Worm (Caenorhabditis elegans): ENCODE data around the gene nhr-3.

nhr-3 gene

DNA sequence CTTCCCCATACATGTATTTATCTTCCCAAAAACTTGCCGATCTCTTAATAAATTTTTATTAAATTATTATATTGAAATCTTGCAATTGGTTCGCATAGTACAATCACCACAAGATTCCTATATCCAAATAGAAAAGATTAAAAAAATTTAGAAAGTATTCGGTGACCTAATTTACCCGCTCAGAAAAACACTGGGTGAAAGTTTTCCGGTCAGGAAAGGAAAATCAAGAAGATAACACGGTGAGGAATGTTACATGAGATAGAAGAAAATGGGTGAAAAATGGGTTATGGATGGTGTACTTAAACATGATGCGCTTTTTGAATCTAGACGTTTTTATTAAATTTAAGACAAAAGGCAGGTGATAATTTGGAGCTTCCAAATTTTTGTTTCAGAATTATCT, 22.5 kb downstream of the nhr-3 start:
- TF ChIP-seq efl-3 (GFP tag; optimal IDR thresholded peaks at IDR 0.05) (no peak), elt-3 (tag; optimal IDR thresholded peaks at IDR 0.05) (peak in 1 of 6 experiments; percentile 17), blmp-1 (tag; optimal IDR thresholded peaks at IDR 0.05) (peak; percentile 99), nhr-77 (tag; optimal IDR thresholded peaks at IDR 0.05) (no peak)

DNA sequence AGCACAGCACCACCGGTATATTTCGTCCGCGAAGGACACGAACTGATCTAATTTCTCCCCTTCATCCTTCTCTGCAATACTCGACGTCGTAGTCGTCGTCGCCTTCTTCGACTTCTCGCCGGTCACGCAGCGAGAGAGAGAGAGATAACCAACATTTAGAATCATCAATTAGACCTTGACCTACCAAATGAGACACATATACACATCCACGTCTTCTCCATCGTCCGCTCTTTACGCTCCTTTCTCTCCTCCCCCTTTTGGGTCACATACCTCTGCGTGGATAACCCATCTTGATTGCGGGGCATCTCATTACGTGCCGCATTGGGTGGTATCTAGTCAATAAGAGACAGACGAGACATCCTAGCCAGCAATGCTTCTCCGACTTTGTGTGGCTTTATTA, 23.1 kb downstream of the nhr-3 start, which contains the start of gene sym-1:
sym-1 (plus strand) TSS at position 194 of the 400 bp plus-strand sequence.
- TF ChIP-seq elt-3 (tag; optimal IDR thresholded peaks at IDR 0.05) (peak in 1 of 6 experiments; percentile 15), ceh-8 (GFP tag; optimal IDR thresholded peaks at IDR 0.05) (no peak), mep-1 (tag; optimal IDR thresholded peaks at IDR 0.05) (peak; percentile 32), nhr-85 (tag) (peak; percentile 72), lin-14 (GFP tag; optimal IDR thresholded peaks at IDR 0.05) (peak; percentile 39), blmp-1 (tag; optimal IDR thresholded peaks at IDR 0.05) (peak; percentile 91)

DNA sequence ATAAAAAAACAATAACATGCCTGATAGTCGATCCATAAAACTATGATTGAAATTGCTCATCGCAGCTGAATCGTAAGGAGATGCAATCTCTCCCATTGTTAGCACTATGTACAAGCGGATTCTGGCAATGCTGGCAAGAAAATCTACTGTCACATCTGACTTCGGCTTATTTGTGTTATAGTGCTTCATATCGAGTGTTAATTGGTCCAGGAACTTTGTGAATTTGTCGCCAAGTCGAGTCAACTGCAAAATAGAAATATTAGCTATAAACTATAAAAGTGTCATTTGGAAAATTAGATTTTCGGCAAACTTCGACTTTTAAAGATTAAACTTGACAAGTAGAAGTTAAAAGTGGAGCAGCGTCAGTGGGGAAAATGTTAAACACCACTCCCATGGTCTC, 26.0 kb downstream of the nhr-3 start:
- TF ChIP-seq fkh-4 (tag; optimal IDR thresholded peaks at IDR 0.05; ENCODE audit: borderline replicate concordance) (no peak), unc-130 (tag; optimal IDR thresholded peaks at IDR 0.05) (no peak), xbp-1 (tag; optimal IDR thresholded peaks at IDR 0.05) (no peak), lir-3 (tag; optimal IDR thresholded peaks at IDR 0.05; ENCODE audit: poor library complexity) (no peak), aha-1 (tag; optimal IDR thresholded peaks at IDR 0.05) (no peak), ztf-11 (tag; optimal IDR thresholded peaks at IDR 0.05) (no peak), mdl-1 (tag; optimal IDR thresholded peaks at IDR 0.05) (no peak), jun-1 (tag; optimal IDR thresholded peaks at IDR 0.05) (no peak), nhr-20 (tag; optimal IDR thresholded peaks at IDR 0.05) (no peak)

- TF ChIP-seq fkh-10 (GFP tag; optimal IDR thresholded peaks at IDR 0.05): no peak
- peak in 1 of 2 experiments; percentile 21 for TF ChIP-seq lin-35 (GFP tag; optimal IDR thresholded peaks at IDR 0.05)
- TF ChIP-seq C04F5.9 (tag; optimal IDR thresholded peaks at IDR 0.05): no peak
- no peak for TF ChIP-seq ztf-4 (tag; optimal IDR thresholded peaks at IDR 0.05)
- TF ChIP-seq nhr-19 (GFP tag; conservative IDR thresholded peaks at IDR 0.05): no peak
- peak; percentile 2 for TF ChIP-seq swsn-7 (tag; optimal IDR thresholded peaks at IDR 0.05)
- peak; percentile 0 for TF ChIP-seq xbp-1 (tag; optimal IDR thresholded peaks at IDR 0.05)
- TF ChIP-seq elt-2 (tag; optimal IDR thresholded peaks at IDR 0.05): peak; percentile 20
- peak; percentile 20 for TF ChIP-seq nhr-71 (tag; optimal IDR thresholded peaks at IDR 0.05)
- no peak for TF ChIP-seq lin-15B (tag; optimal IDR thresholded peaks at IDR 0.05)
- peak in 1 of 2 experiments; percentile 26 for TF ChIP-seq mdl-1 (tag; optimal IDR thresholded peaks at IDR 0.05)
- TF ChIP-seq isw-1 (GFP tag; IDR thresholded peaks at IDR 0.05): peak; percentile 3; the same call in 1 of the 2 replicates
- TF ChIP-seq fkh-8 (tag; optimal IDR thresholded peaks at IDR 0.05): peak; percentile 1
- TF ChIP-seq ceh-82 (tag; optimal IDR thresholded peaks at IDR 0.05): peak in 1 of 3 experiments; percentile 13
- TF ChIP-seq zag-1 (tag; optimal IDR thresholded peaks at IDR 0.05): no peak
- TF ChIP-seq C16A3.4 (tag; optimal IDR thresholded peaks at IDR 0.05): peak; percentile 10
- peak; percentile 69 for TF ChIP-seq lin-14 (GFP tag; optimal IDR thresholded peaks at IDR 0.05)
- no peak for TF ChIP-seq zip-4 (GFP tag; optimal IDR thresholded peaks at IDR 0.05)
- TF ChIP-seq ceh-63 (GFP tag; optimal IDR thresholded peaks at IDR 0.05): no peak
- no peak for TF ChIP-seq egl-13 (tag; optimal IDR thresholded peaks at IDR 0.05)
- no peak for TF ChIP-seq pag-3 (tag; optimal IDR thresholded peaks at IDR 0.05; ENCODE audit: borderline replicate concordance, insufficient read depth)
- peak; percentile 26 for TF ChIP-seq snu-23 (GFP tag; optimal IDR thresholded peaks at IDR 0.05)
- TF ChIP-seq ces-1 (GFP tag; optimal IDR thresholded peaks at IDR 0.05): no peak
- peak; percentile 6 for TF ChIP-seq skn-1 (tag; optimal IDR thresholded peaks at IDR 0.05)
- peak; percentile 25 for TF ChIP-seq nhr-47 (tag; optimal IDR thresholded peaks at IDR 0.05)
Measured at ce11 chrX:14589051-14589736, 30.9 kb downstream of the nhr-3 start, which contains the start of the genes C44H4.4 and tap-1. TSS of gene C44H4.4 (minus strand) at chrX:14589101. TSS of gene tap-1 (plus strand) at chrX:14589624.
